Fruit fly (Drosophila melanogaster): Measurements from ENCODE around the gene PolI.

DNA sequence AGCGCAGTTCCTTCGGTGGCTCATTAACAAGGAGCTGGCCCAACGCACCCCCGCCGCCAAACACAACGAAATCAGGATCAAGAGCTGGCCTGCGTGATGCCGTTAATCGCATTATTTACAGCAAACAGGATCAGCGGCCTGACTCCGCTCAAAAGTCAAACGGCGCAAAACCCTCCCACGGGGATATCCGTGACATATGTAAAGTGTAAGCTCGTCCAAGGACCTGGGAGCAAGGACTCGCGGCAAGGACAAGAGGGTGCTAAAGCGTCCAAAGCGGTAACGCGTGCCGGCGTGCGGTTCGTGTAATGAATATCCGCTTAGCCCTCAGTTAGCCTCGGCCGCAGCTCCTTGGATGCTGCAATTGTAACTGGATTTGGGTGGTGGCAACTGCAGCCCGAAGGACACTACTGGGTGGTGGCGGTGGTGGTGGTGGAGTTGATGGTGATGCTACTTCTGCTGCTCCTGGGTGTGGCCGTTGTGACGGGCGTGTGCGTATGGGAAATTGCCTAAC, 7.8 kb upstream of the PolI start:
- TF ChIP-seq Abd-B (GFP tag; optimal IDR thresholded peaks at IDR 0.05), result no peak
- TF ChIP-seq Jra (GFP tag; optimal IDR thresholded peaks at IDR 0.05), result no peak

Measured in whole organism, wandering third instar larva.